Fruit fly (Drosophila melanogaster) whole organism, wandering third instar larva: Measurements from ENCODE around the gene CG15543.

Experiments
- Abd-B ChIP-seq: fragments of >200 bp; optimal IDR thresholded peaks from 2 replicates; lab custom pipeline; 2017; ENCODE audit warnings: missing biosample characterization, missing genetic modification characterization
- CG32264 ChIP-seq: fragments of 200-800 bp; sonication (Bioruptor generic); optimal IDR thresholded peaks from 2 replicates; lab custom pipeline; 2016; ENCODE audit warnings: missing biosample characterization, missing genetic modification characterization
- CG9705 ChIP-seq: fragments of 200-800 bp; sonication (Bioruptor generic); optimal IDR thresholded peaks from 2 replicates; lab custom pipeline; 2018; ENCODE audit warnings: missing biosample characterization, mild to moderate bottlenecking, missing genetic modification characterization
- CrebA ChIP-seq: fragments of 200-800 bp; sonication (Bioruptor generic); optimal IDR thresholded peaks from 2 replicates; lab custom pipeline; 2016; ENCODE audit warnings: missing biosample characterization, mild to moderate bottlenecking, missing genetic modification characterization, borderline replicate concordance
- Dfd ChIP-seq: fragments of >200 bp; optimal IDR thresholded peaks from 2 replicates; lab custom pipeline; 2017; ENCODE audit warnings: missing biosample characterization, missing genetic modification characterization
- Dif ChIP-seq: fragments of 200-275, 200-300 bp; sonication (Bioruptor generic); optimal IDR thresholded peaks from 2 replicates; lab custom pipeline; 2018; ENCODE audit warnings: missing biosample characterization, missing genetic modification characterization; ENCODE audit not compliant: partially characterized antibody
- GATAd ChIP-seq: sonication (Bioruptor generic); optimal IDR thresholded peaks from 2 replicates; lab custom pipeline; 2016; ENCODE audit warnings: missing biosample characterization, missing genetic modification characterization
- HLH106 ChIP-seq: fragments of 200-800 bp; optimal IDR thresholded peaks from 3 replicates; lab custom pipeline; 2019; ENCODE audit warnings: missing biosample characterization, mild to moderate bottlenecking, missing genetic modification characterization, moderate library complexity
- Hnf4 ChIP-seq: fragments of 200-800 bp; sonication (Bioruptor generic); optimal IDR thresholded peaks from 2 replicates; lab custom pipeline; 2016; ENCODE audit warnings: missing biosample characterization, mild to moderate bottlenecking, missing genetic modification characterization
- Hr83 ChIP-seq: fragments of 200-300 bp; sonication (Bioruptor generic); optimal IDR thresholded peaks from 2 replicates; lab custom pipeline; 2016; ENCODE audit warnings: missing biosample characterization, mild to moderate bottlenecking, missing genetic modification characterization, moderate library complexity; ENCODE audit not compliant: poor library complexity, severe bottlenecking
- Mio ChIP-seq: sonication (Bioruptor generic); optimal IDR thresholded peaks from 2 replicates; lab custom pipeline; 2016; ENCODE audit warnings: missing biosample characterization, missing genetic modification characterization
- Myc ChIP-seq: fragments of >200 bp; optimal IDR thresholded peaks from 2 replicates; lab custom pipeline; 2017
- OdsH ChIP-seq: fragments of 200-800 bp; sonication (Bioruptor generic); optimal IDR thresholded peaks from 2 replicates; lab custom pipeline; 2016; ENCODE audit warnings: missing biosample characterization, mild to moderate bottlenecking, missing genetic modification characterization
- Rel ChIP-seq, 2 experiments: fragments of 200-800 bp; sonication (Bioruptor generic) in 1 of 2; optimal IDR thresholded peaks; 2 replicates in 1 of 2; 3 replicates in 1 of 2; lab custom pipeline; 2016 to 2019; ENCODE audit warnings: mild to moderate bottlenecking in 2 of 2, missing biosample characterization in 2 of 2, missing genetic modification characterization in 2 of 2, moderate library complexity in 1 of 2
- Sp1 ChIP-seq: fragments of 200-800 bp; sonication (Bioruptor generic); optimal IDR thresholded peaks from 3 replicates; lab custom pipeline; 2019; ENCODE audit warnings: missing biosample characterization, mild to moderate bottlenecking, missing genetic modification characterization, moderate library complexity
- Vsx2 ChIP-seq: fragments of 200-300, 225-300 bp; sonication (Bioruptor generic); optimal IDR thresholded peaks from 2 replicates; lab custom pipeline; 2018; ENCODE audit warnings: missing biosample characterization, missing genetic modification characterization; ENCODE audit not compliant: partially characterized antibody
- br ChIP-seq: fragments of 200-800 bp; sonication (Bioruptor generic); optimal IDR thresholded peaks from 2 replicates; lab custom pipeline; 2016; ENCODE audit warnings: missing biosample characterization, missing genetic modification characterization
- brk ChIP-seq: fragments of 200-800 bp; sonication (Bioruptor generic); optimal IDR thresholded peaks from 2 replicates; lab custom pipeline; 2016; ENCODE audit warnings: missing biosample characterization, mild to moderate bottlenecking, missing genetic modification characterization
- dl ChIP-seq, 2 experiments: fragments of 175-275, 200-275 bp in 1 of 2; fragments of 200-275 bp in 1 of 2; sonication (Bioruptor generic); optimal IDR thresholded peaks; lab custom pipeline; 2018; ENCODE audit warnings: mild to moderate bottlenecking in 2 of 2, missing biosample characterization in 2 of 2, missing genetic modification characterization in 2 of 2, moderate library complexity in 2 of 2; ENCODE audit not compliant: partially characterized antibody in 2 of 2, insufficient read depth in 1 of 2
- dmrt93B ChIP-seq: fragments of 200-800 bp; sonication (Bioruptor generic); optimal IDR thresholded peaks from 2 replicates; lab custom pipeline; 2018; ENCODE audit warnings: missing biosample characterization, mild to moderate bottlenecking, missing genetic modification characterization
- ey ChIP-seq: fragments of 200-800 bp; sonication (Bioruptor generic); optimal IDR thresholded peaks from 2 replicates; lab custom pipeline; 2016; ENCODE audit warnings: missing biosample characterization, missing genetic modification characterization
- foxo ChIP-seq, 2 experiments: fragments of 200-800 bp; sonication (Bioruptor generic); optimal IDR thresholded peaks; 2 replicates in 1 of 2; 3 replicates in 1 of 2; lab custom pipeline; 2016 to 2017; ENCODE audit warnings: missing biosample characterization in 2 of 2, missing genetic modification characterization in 2 of 2
- fru ChIP-seq: fragments of 200-800 bp; sonication (Bioruptor generic); optimal IDR thresholded peaks from 3 replicates; lab custom pipeline; 2016; ENCODE audit warnings: missing biosample characterization, mild to moderate bottlenecking, missing genetic modification characterization
- h ChIP-seq: fragments of 200-800 bp; sonication (Bioruptor generic); optimal IDR thresholded peaks from 3 replicates; lab custom pipeline; 2016; ENCODE audit warnings: missing biosample characterization, mild to moderate bottlenecking, missing genetic modification characterization
- jim ChIP-seq: fragments of 175-275, 200-325 bp; sonication (Bioruptor generic); optimal IDR thresholded peaks from 2 replicates; lab custom pipeline; 2016; ENCODE audit warnings: missing biosample characterization, mild to moderate bottlenecking, missing genetic modification characterization
- psq ChIP-seq: fragments of 200-800 bp; sonication (Bioruptor generic); optimal IDR thresholded peaks from 3 replicates; lab custom pipeline; 2017; ENCODE audit warnings: missing biosample characterization, mild to moderate bottlenecking, missing genetic modification characterization, moderate library complexity
- rgr ChIP-seq: fragments of 200-800 bp; sonication (Bioruptor generic); optimal IDR thresholded peaks from 3 replicates; lab custom pipeline; 2016; ENCODE audit warnings: missing biosample characterization, mild to moderate bottlenecking, missing genetic modification characterization
- sage ChIP-seq: fragments of 200-800 bp; sonication (Bioruptor generic); optimal IDR thresholded peaks from 2 replicates; lab custom pipeline; 2016; ENCODE audit warnings: missing biosample characterization, mild to moderate bottlenecking, missing genetic modification characterization
- sv ChIP-seq: fragments of 200-800 bp; sonication (Bioruptor generic); optimal IDR thresholded peaks from 3 replicates; lab custom pipeline; 2016; ENCODE audit warnings: missing biosample characterization, missing genetic modification characterization
- woc ChIP-seq: sonication (Bioruptor generic); optimal IDR thresholded peaks from 2 replicates; lab custom pipeline; 2016; ENCODE audit warnings: missing biosample characterization, mild to moderate bottlenecking, missing genetic modification characterization

Gene CG15543

DNA sequence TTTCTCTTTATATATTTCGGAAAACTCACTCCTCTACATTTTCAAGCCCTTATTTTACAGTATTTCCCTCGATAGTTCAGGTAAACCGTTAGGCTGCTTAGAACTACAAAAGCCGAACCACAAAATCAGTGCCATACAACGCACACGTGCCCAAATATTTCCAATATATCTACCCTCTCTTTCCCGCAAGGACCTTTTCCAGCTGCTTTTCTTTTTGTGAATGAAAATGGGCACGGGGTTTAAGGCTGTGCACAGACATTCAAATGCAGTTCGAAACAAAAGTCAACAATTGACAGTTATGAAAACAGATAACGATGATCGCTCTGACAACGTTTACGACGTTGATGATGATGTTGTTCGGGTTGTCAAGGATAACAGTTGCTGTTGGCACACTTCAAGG, 19.6 kb downstream of the CG15543 start:
- TF ChIP-seq Hnf4 (GFP tag; lab: Kevin White, UChicago) (no peak), Dfd (no peak), br (GFP tag; lab: Kevin White, UChicago) (no peak), fru (GFP tag; lab: Kevin White, UChicago) (no peak), jim (no peak), OdsH (GFP tag; lab: Kevin White, UChicago) (no peak), h (GFP tag; lab: Kevin White, UChicago) (no peak), GATAd (GFP tag; lab: Kevin White, UChicago) (no peak), Myc (lab: Kevin White, UChicago) (no peak), Abd-B (GFP tag; lab: Kevin White, UChicago) (no peak), brk (GFP tag; lab: Kevin White, UChicago) (no peak), rgr (GFP tag; lab: Kevin White, UChicago) (no peak), dl (GFP tag; optimal IDR thresholded peaks at IDR 0.05; lab: Kevin White, UChicago; ENCODE audit: insufficient read depth in 1 of 2, partially characterized antibody in 2 of 2) (no peak), Rel (GFP tag; optimal IDR thresholded peaks at IDR 0.05; lab: Kevin White, UChicago) (no peak), Rel (tag; optimal IDR thresholded peaks at IDR 0.05; lab: Kevin White, UChicago) (no peak), dmrt93B (no peak)

- peak in 1 of 2 experiments; percentile 11 for TF ChIP-seq dl (GFP tag; optimal IDR thresholded peaks at IDR 0.05; lab: Kevin White, UChicago; ENCODE audit: insufficient read depth in 1 of 2, partially characterized antibody in 2 of 2)
- peak; percentile 82 for TF ChIP-seq Vsx2 (GFP tag; lab: Kevin White, UChicago)
- TF ChIP-seq Dif (GFP tag; lab: Kevin White, UChicago) = peak; percentile 19
- TF ChIP-seq Hnf4 (GFP tag; lab: Kevin White, UChicago) = no peak
Observed at dm6 chr3R:30764121-30764520, 21.4 kb downstream of the CG15543 start.

DNA sequence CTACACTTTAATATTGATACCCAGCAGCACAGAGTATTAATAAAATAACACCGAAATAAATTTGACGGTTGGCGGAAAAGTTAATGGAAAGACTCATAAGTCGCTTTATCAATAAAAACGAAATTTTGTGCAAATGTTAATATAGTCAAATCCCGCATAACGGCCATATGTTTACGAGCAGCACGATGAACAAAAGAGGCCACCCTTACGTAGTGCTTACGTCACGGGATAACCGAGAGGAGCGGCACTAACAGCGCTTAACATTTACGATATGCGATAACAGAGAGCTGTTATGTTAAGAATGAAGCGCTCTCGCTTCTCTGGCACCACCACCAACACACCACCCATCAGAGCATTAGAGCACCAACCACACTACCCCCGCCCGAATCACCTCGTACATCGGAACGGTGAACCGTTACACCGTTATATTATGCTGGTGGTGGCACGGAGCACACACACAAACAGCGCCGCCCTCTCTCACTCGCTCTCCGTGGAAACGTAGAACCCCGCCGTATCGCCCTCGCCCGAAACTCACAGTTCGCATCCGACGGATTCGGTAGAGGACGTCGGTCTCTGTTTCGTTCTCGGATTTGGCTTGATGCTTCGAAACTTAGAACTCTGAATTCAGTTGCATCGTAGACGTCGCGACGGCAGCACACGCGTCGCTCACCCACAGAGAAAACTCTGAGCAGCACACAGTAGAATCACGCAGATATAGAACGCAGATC, 22.8 kb downstream of the CG15543 start, which contains the start of gene zfh1:
TSS of gene zfh1 (plus strand) at position 621 of the 728 bp plus-strand sequence.
- peak in 1 of 2 experiments; percentile 43 for TF ChIP-seq dl (GFP tag; optimal IDR thresholded peaks at IDR 0.05; lab: Kevin White, UChicago; ENCODE audit: insufficient read depth in 1 of 2, partially characterized antibody in 2 of 2)
- no peak for TF ChIP-seq dmrt93B
- TF ChIP-seq rgr (GFP tag; lab: Kevin White, UChicago) = peak; percentile 17
- TF ChIP-seq jim = no peak
- TF ChIP-seq brk (GFP tag; lab: Kevin White, UChicago) = no peak
- no peak for TF ChIP-seq HLH106 (tag; lab: Kevin White, UChicago)
- TF ChIP-seq CG9705 = no peak
- TF ChIP-seq Mio = no peak
- TF ChIP-seq woc = no peak
- no peak for TF ChIP-seq sage (GFP tag; lab: Kevin White, UChicago)
- no peak for TF ChIP-seq foxo (GFP tag; optimal IDR thresholded peaks at IDR 0.05; lab: Kevin White, UChicago)
- TF ChIP-seq br (GFP tag; lab: Kevin White, UChicago) = no peak
- TF ChIP-seq ey = no peak
- no peak for TF ChIP-seq CG32264 (GFP tag; lab: Kevin White, UChicago)
- TF ChIP-seq Dif (GFP tag; lab: Kevin White, UChicago) = peak; percentile 67
- peak; percentile 0 for TF ChIP-seq Sp1 (GFP tag; lab: Kevin White, UChicago)
- peak; percentile 40 for TF ChIP-seq Hr83 (GFP tag; lab: Kevin White, UChicago)
- peak; percentile 4 for TF ChIP-seq psq (GFP tag; lab: Kevin White, UChicago)
- no peak for TF ChIP-seq sv (GFP tag; lab: Kevin White, UChicago)
- TF ChIP-seq CrebA (GFP tag; lab: Kevin White, UChicago) = no peak

DNA sequence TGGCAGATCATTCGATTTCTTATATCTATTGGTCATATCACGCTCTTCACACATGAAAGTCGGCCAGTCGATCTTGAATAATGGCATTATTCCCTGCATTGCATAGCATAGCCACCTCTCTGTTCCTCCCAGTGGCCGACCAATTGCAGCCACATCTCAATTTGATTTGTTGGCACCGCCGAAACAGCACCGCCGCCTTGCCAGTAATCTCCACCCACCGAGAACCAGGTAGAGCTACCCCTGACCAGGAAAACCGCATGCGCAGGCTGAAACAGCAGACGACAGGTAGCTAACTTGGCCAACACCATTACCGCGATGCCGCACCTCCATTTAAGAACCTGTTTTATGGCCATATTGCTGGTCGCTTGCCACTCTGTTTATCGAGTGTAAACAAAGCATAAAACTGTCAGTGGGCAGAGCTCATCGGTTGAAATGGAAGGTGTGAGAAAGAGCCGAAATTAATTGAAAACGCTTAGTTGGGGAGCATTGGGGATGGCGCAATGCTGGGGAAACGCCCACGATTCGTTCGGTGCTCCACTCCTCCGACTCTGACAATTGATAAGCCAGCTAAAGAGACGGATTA, 24.3 kb downstream of the CG15543 start:
- TF ChIP-seq br (GFP tag; lab: Kevin White, UChicago) (no peak), CG32264 (GFP tag; lab: Kevin White, UChicago) (no peak), Sp1 (GFP tag; lab: Kevin White, UChicago) (no peak)
